Worm (Caenorhabditis elegans): ENCODE results near the gene ZC449.2.

ce11 chrX:5027923-5028592 lies 7.0 kb downstream of the ZC449.2 start:
- TF ChIP-seq nhr-11 (tag; optimal IDR thresholded peaks at IDR 0.05) (no peak), egl-5 (tag; optimal IDR thresholded peaks at IDR 0.05) (no peak), elt-2 (tag; optimal IDR thresholded peaks at IDR 0.05) (no peak), sea-2 (GFP tag; optimal IDR thresholded peaks at IDR 0.05) (no peak), lin-39 (tag; optimal IDR thresholded peaks at IDR 0.05) (peak; percentile 78), ceh-28 (tag; optimal IDR thresholded peaks at IDR 0.05) (no peak), nhr-12 (tag; optimal IDR thresholded peaks at IDR 0.05) (no peak), jun-1 (tag; optimal IDR thresholded peaks at IDR 0.05) (no peak), unc-39 (tag; optimal IDR thresholded peaks at IDR 0.05) (no peak), lin-15B (tag; optimal IDR thresholded peaks at IDR 0.05) (no peak), pqm-1 (tag; optimal IDR thresholded peaks at IDR 0.05) (no peak), R02D3.7 (tag; optimal IDR thresholded peaks at IDR 0.05) (no peak), nhr-28 (tag; optimal IDR thresholded peaks at IDR 0.05) (no peak)

Measured in whole organism, L3 larva.